Worm (Caenorhabditis elegans) whole organism, midembryonic: ENCODE measurements around the gene F54H5.2.

Experiments
- cog-1 ChIP-seq: sonication (generic microtip); optimal IDR thresholded peaks from 2 replicates; lab custom pipeline; 2016; ENCODE audit warnings: missing genetic modification characterization, missing compliant biosample characterization
- flt-1 ChIP-seq: fragments of 200-800 bp; sonication (Bioruptor generic); IDR thresholded peaks from 2 replicates; pipeline ENCODE4 v1.3.6; 2022; ENCODE audit warnings: missing genetic modification characterization, missing compliant biosample characterization
- klf-2 ChIP-seq: fragments of 200-800 bp; sonication (Bioruptor generic); conservative IDR thresholded peaks from 2 replicates; pipeline ENCODE4 v1.3.6; 2022; ENCODE audit warnings: missing genetic modification reagents, missing genetic modification characterization, missing compliant biosample characterization
- ref-1 ChIP-seq: fragments of 200-800 bp; sonication (Bioruptor generic); conservative IDR thresholded peaks from 2 replicates; pipeline ENCODE4 v1.3.6; 2022; ENCODE audit warnings: missing genetic modification reagents, missing genetic modification characterization, missing compliant biosample characterization
- ztf-23 ChIP-seq: fragments of 200-800 bp; sonication (Bioruptor generic); IDR thresholded peaks from 2 replicates; pipeline ENCODE4 v1.3.6; 2022; ENCODE audit warnings: missing genetic modification reagents, missing genetic modification characterization, missing compliant biosample characterization
- ztf-29 ChIP-seq: fragments of 200-800 bp; sonication (Bioruptor generic); IDR thresholded peaks from 2 replicates; pipeline ENCODE4 v1.3.6; 2022; ENCODE audit warnings: missing genetic modification reagents, missing genetic modification characterization, missing compliant biosample characterization

ce11 chrII:6666598-6666997 lies 39.3 kb downstream of the F54H5.2 start, which contains the start of gene T19D12.1:
- TF ChIP-seq flt-1 (GFP tag; lab: Robert Waterston, UW) (no peak), cog-1 (tag; lab: Kevin White, UChicago) (no peak), klf-2 (GFP tag; lab: Robert Waterston, UW) (no peak), ztf-23 (GFP tag; lab: Robert Waterston, UW) (no peak), ztf-29 (GFP tag; lab: Robert Waterston, UW) (no peak), ref-1 (GFP tag; lab: Robert Waterston, UW) (no peak)
